ENCODE assay signal across 4 worm cellular contexts in genomic region chrV:6278117-6279081, ce11.
TF ChIP-seq lines count a peak whose summit lies in the region.

TSS of gene fil-2 (plus strand) at chrV:6279031.

TF ChIP-seq in whole organism, L1 larva, 84 proteins besides CTCF, POLR2A, EP300 and RAD21 (continued from another document and continues in another):
- TF ChIP-seq zip-4 (GFP tag; optimal IDR thresholded peaks at IDR 0.05; lab: Kevin White, UChicago) (no peak), ceh-82 (tag; optimal IDR thresholded peaks at IDR 0.05; lab: Kevin White, UChicago) (no peak), pqm-1 (tag; optimal IDR thresholded peaks at IDR 0.05; lab: Kevin White, UChicago) (no peak), C04F5.9 (tag; optimal IDR thresholded peaks at IDR 0.05; lab: Kevin White, UChicago) (no peak), lir-3 (tag; optimal IDR thresholded peaks at IDR 0.05; lab: Kevin White, UChicago; ENCODE audit: poor library complexity) (no peak), fkh-8 (tag; optimal IDR thresholded peaks at IDR 0.05; lab: Kevin White, UChicago) (no peak), C16A3.4 (tag; optimal IDR thresholded peaks at IDR 0.05; lab: Kevin White, UChicago) (no peak), blmp-1 (tag; optimal IDR thresholded peaks at IDR 0.05; lab: Kevin White, UChicago) (no peak), ceh-90 (tag; optimal IDR thresholded peaks at IDR 0.05; lab: Kevin White, UChicago) (no peak), ama-1 (optimal IDR thresholded peaks at IDR 0.05; lab: Kevin White, UChicago) (peak; percentile 84), nhr-28 (tag; optimal IDR thresholded peaks at IDR 0.05; lab: Kevin White, UChicago) (no peak), F16B12.6 (tag; optimal IDR thresholded peaks at IDR 0.05; lab: Kevin White, UChicago) (no peak), fkh-4 (tag; optimal IDR thresholded peaks at IDR 0.05; lab: Kevin White, UChicago; ENCODE audit: borderline replicate concordance) (no peak), lin-15B (tag; optimal IDR thresholded peaks at IDR 0.05; lab: Kevin White, UChicago) (no peak), nhr-12 (tag; optimal IDR thresholded peaks at IDR 0.05; lab: Kevin White, UChicago) (no peak), fos-1 (tag; optimal IDR thresholded peaks at IDR 0.05; lab: Kevin White, UChicago) (no peak), lin-39 (tag; optimal IDR thresholded peaks at IDR 0.05; lab: Kevin White, UChicago) (no peak), ztf-11 (tag; optimal IDR thresholded peaks at IDR 0.05; lab: Kevin White, UChicago) (no peak), hpl-2 (GFP tag; optimal IDR thresholded peaks at IDR 0.05; lab: Kevin White, UChicago) (no peak), fkh-10 (GFP tag; optimal IDR thresholded peaks at IDR 0.05; lab: Kevin White, UChicago) (no peak), pag-3 (tag; optimal IDR thresholded peaks at IDR 0.05; lab: Kevin White, UChicago; ENCODE audit: borderline replicate concordance, insufficient read depth) (no peak), nhr-19 (GFP tag; conservative IDR thresholded peaks at IDR 0.05; lab: Robert Waterston, UW) (0 out of 2 replicates have a peak, but pooled peaks have one; percentile 8), nhr-237 (tag; optimal IDR thresholded peaks at IDR 0.05; lab: Kevin White, UChicago) (no peak), irx-1 (tag; optimal IDR thresholded peaks at IDR 0.05; lab: Kevin White, UChicago) (no peak), unc-98 (GFP tag; IDR thresholded peaks at IDR 0.05; lab: Robert Waterston, UW) (no peak), nhr-77 (tag; optimal IDR thresholded peaks at IDR 0.05; lab: Kevin White, UChicago) (no peak), Y116A8C.19 (tag; optimal IDR thresholded peaks at IDR 0.05; lab: Kevin White, UChicago; ENCODE audit: borderline replicate concordance) (no peak), C34B4.2 (tag; optimal IDR thresholded peaks at IDR 0.05; lab: Kevin White, UChicago) (no peak), nhr-85 (tag; lab: Kevin White, UChicago) (peak; percentile 40), nhr-71 (tag; optimal IDR thresholded peaks at IDR 0.05; lab: Kevin White, UChicago) (peak; percentile 27), nhr-90 (tag; optimal IDR thresholded peaks at IDR 0.05; lab: Kevin White, UChicago; ENCODE audit: poor library complexity) (peak; percentile 66), hlh-17 (GFP tag; optimal IDR thresholded peaks at IDR 0.05; lab: Kevin White, UChicago; ENCODE audit: borderline replicate concordance) (no peak), egl-27 (tag; optimal IDR thresholded peaks at IDR 0.05; lab: Kevin White, UChicago) (no peak)

TF ChIP-seq in whole organism, L3 larva, 47 proteins besides CTCF, POLR2A, EP300 and RAD21 (continued from another document):
- TF ChIP-seq hmg-11 (tag; optimal IDR thresholded peaks at IDR 0.05; lab: Kevin White, UChicago): no peak
- TF ChIP-seq skn-1 (tag; optimal IDR thresholded peaks at IDR 0.05; lab: Kevin White, UChicago): no peak
- no peak for TF ChIP-seq snpc-4 (tag; optimal IDR thresholded peaks at IDR 0.05; lab: Kevin White, UChicago)
- TF ChIP-seq R02D3.7 (tag; optimal IDR thresholded peaks at IDR 0.05; lab: Kevin White, UChicago): no peak
- TF ChIP-seq fkh-10 (GFP tag; optimal IDR thresholded peaks at IDR 0.05; lab: Kevin White, UChicago): no peak
- no peak for TF ChIP-seq elt-1 (tag; optimal IDR thresholded peaks at IDR 0.05; lab: Kevin White, UChicago)
- no peak for TF ChIP-seq nfya-1 (tag; optimal IDR thresholded peaks at IDR 0.05; lab: Kevin White, UChicago; ENCODE audit: insufficient read depth)
- TF ChIP-seq ceh-9 (tag; optimal IDR thresholded peaks at IDR 0.05; lab: Kevin White, UChicago): no peak
- TF ChIP-seq ZK546.5 (tag; optimal IDR thresholded peaks at IDR 0.05; lab: Kevin White, UChicago): no peak
- TF ChIP-seq nhr-76 (tag; optimal IDR thresholded peaks at IDR 0.05; lab: Kevin White, UChicago): no peak
- no peak for TF ChIP-seq aly-2 (tag; optimal IDR thresholded peaks at IDR 0.05; lab: Kevin White, UChicago)
- no peak for TF ChIP-seq egl-27 (tag; optimal IDR thresholded peaks at IDR 0.05; lab: Kevin White, UChicago)
- TF ChIP-seq pqm-1 (tag; optimal IDR thresholded peaks at IDR 0.05; lab: Kevin White, UChicago): peak; percentile 6
- TF ChIP-seq nhr-77 (tag; optimal IDR thresholded peaks at IDR 0.05; lab: Kevin White, UChicago): no peak
- TF ChIP-seq mdl-1 (tag; optimal IDR thresholded peaks at IDR 0.05; lab: Kevin White, UChicago): no peak
- no peak for TF ChIP-seq nhr-237 (tag; optimal IDR thresholded peaks at IDR 0.05; lab: Kevin White, UChicago)

TF ChIP-seq in whole organism, L4 larva, 104 proteins besides CTCF, POLR2A, EP300 and RAD21 (continued from another document and continues in another):
- TF ChIP-seq attf-4 (tag; optimal IDR thresholded peaks at IDR 0.05; lab: Kevin White, UChicago) (no peak), daf-19 (GFP tag; conservative IDR thresholded peaks at IDR 0.05; lab: Robert Waterston, UW) (no peak), ceh-82 (tag; optimal IDR thresholded peaks at IDR 0.05; lab: Kevin White, UChicago) (no peak), sdz-12 (GFP tag; optimal IDR thresholded peaks at IDR 0.05; lab: Kevin White, UChicago) (peak; percentile 46), daf-8 (GFP tag; IDR thresholded peaks at IDR 0.05; lab: Robert Waterston, UW) (no peak), lsy-2 (tag; optimal IDR thresholded peaks at IDR 0.05; lab: Kevin White, UChicago) (peak in 1 of 2 experiments; percentile 10), nhr-6 (tag; optimal IDR thresholded peaks at IDR 0.05; lab: Kevin White, UChicago) (peak; percentile 59), lir-3 (tag; optimal IDR thresholded peaks at IDR 0.05; lab: Kevin White, UChicago) (no peak), mdt-29 (GFP tag; IDR thresholded peaks at IDR 0.05; lab: Robert Waterston, UW) (no peak), gei-8 (GFP tag; optimal IDR thresholded peaks at IDR 0.05; lab: Kevin White, UChicago) (peak; percentile 5), ama-1 (optimal IDR thresholded peaks at IDR 0.05; lab: Kevin White, UChicago) (peak; percentile 24), nhr-77 (tag; optimal IDR thresholded peaks at IDR 0.05; lab: Kevin White, UChicago) (peak; percentile 93), spr-3 (GFP tag; optimal IDR thresholded peaks at IDR 0.05; lab: Kevin White, UChicago) (no peak), duxl-1 (tag; optimal IDR thresholded peaks at IDR 0.05; lab: Kevin White, UChicago; ENCODE audit: poor library complexity) (peak; percentile 54), saeg-2 (GFP tag; IDR thresholded peaks at IDR 0.05; lab: Robert Waterston, UW) (no peak), nhr-42 (GFP tag; IDR thresholded peaks at IDR 0.05; lab: Robert Waterston, UW) (peak; percentile 73; the same call in 1 of the 2 replicates), dpl-1 (GFP tag; optimal IDR thresholded peaks at IDR 0.05; lab: Kevin White, UChicago) (no peak), F37D6.2 (tag; optimal IDR thresholded peaks at IDR 0.05; lab: Kevin White, UChicago) (no peak), zag-1 (tag; optimal IDR thresholded peaks at IDR 0.05; lab: Kevin White, UChicago) (no peak), spr-1 (tag; optimal IDR thresholded peaks at IDR 0.05; lab: Kevin White, UChicago) (no peak), ceh-28 (tag; optimal IDR thresholded peaks at IDR 0.05; lab: Kevin White, UChicago) (no peak), mdl-1 (tag; optimal IDR thresholded peaks at IDR 0.05; lab: Kevin White, UChicago) (no peak), Y105C5A.15 (GFP tag; IDR thresholded peaks at IDR 0.05; lab: Robert Waterston, UW) (no peak), lin-38 (GFP tag; IDR thresholded peaks at IDR 0.05; lab: Robert Waterston, UW) (no peak), nhr-11 (tag; optimal IDR thresholded peaks at IDR 0.05; lab: Kevin White, UChicago) (peak; percentile 25), unc-62 (GFP tag; optimal IDR thresholded peaks at IDR 0.05 in 1 of 2; lab: Kevin White, UChicago) (peak; percentile 50 to 58), unc-62 (tag; optimal IDR thresholded peaks at IDR 0.05; lab: Kevin White, UChicago) (no peak), dmd-9 (GFP tag; IDR thresholded peaks at IDR 0.05; lab: Robert Waterston, UW) (no peak), mep-1 (tag; optimal IDR thresholded peaks at IDR 0.05; lab: Kevin White, UChicago) (peak; percentile 59), lin-39 (tag; optimal IDR thresholded peaks at IDR 0.05; lab: Kevin White, UChicago) (no peak), Y75B8A.6 (GFP tag; IDR thresholded peaks at IDR 0.05; lab: Robert Waterston, UW) (peak; percentile 67; the same call in 1 of the 2 replicates), pha-4 (GFP tag; IDR thresholded peaks at IDR 0.05; lab: Robert Waterston, UW) (no peak; the same call in 1 of the 2 replicates), pha-4 (tag; optimal IDR thresholded peaks at IDR 0.05; lab: Kevin White, UChicago) (no peak), vab-7 (GFP tag; IDR thresholded peaks at IDR 0.05; lab: Robert Waterston, UW) (no peak), zfp-2 (tag; optimal IDR thresholded peaks at IDR 0.05; lab: Kevin White, UChicago) (no peak), nhr-10 (tag; optimal IDR thresholded peaks at IDR 0.05; lab: Kevin White, UChicago) (no peak), F44E2.7 (GFP tag; IDR thresholded peaks at IDR 0.05; lab: Robert Waterston, UW) (no peak), skn-1 (tag; optimal IDR thresholded peaks at IDR 0.05; lab: Kevin White, UChicago) (no peak), R02D3.7 (tag; optimal IDR thresholded peaks at IDR 0.05; lab: Kevin White, UChicago) (no peak), nhr-111 (GFP tag; optimal IDR thresholded peaks at IDR 0.05; lab: Kevin White, UChicago) (no peak), cey-2 (tag; optimal IDR thresholded peaks at IDR 0.05; lab: Kevin White, UChicago; ENCODE audit: borderline replicate concordance, insufficient read depth) (no peak), lin-1 (GFP tag; IDR thresholded peaks at IDR 0.05; lab: Robert Waterston, UW) (no peak), ceh-32 (tag; optimal IDR thresholded peaks at IDR 0.05; lab: Kevin White, UChicago; ENCODE audit: poor library complexity) (no peak), rbr-2 (tag; optimal IDR thresholded peaks at IDR 0.05; lab: Kevin White, UChicago) (no peak), madf-5 (GFP tag; IDR thresholded peaks at IDR 0.05; lab: Robert Waterston, UW) (no peak; a peak in 1 of 4 replicates), pqm-1 (tag; optimal IDR thresholded peaks at IDR 0.05; lab: Kevin White, UChicago) (peak; percentile 14)

TF ChIP-seq in whole organism, young adult, 124 proteins besides CTCF, POLR2A, EP300 and RAD21 (continued from another document):
- TF ChIP-seq dpl-1 (GFP tag; optimal IDR thresholded peaks at IDR 0.05; lab: Kevin White, UChicago) (no peak), die-1 (tag; optimal IDR thresholded peaks at IDR 0.05; lab: Kevin White, UChicago) (no peak), him-1 (tag; optimal IDR thresholded peaks at IDR 0.05; lab: Kevin White, UChicago) (no peak), egl-18 (GFP tag; IDR thresholded peaks at IDR 0.05; lab: Robert Waterston, UW) (no peak), ZK185.1 (tag; optimal IDR thresholded peaks at IDR 0.05; lab: Kevin White, UChicago; ENCODE audit: poor library complexity, severe bottlenecking) (peak; percentile 65), tbp1 (GFP tag; optimal IDR thresholded peaks at IDR 0.05; lab: Kevin White, UChicago) (peak; percentile 54), hmg-20 (GFP tag; IDR thresholded peaks at IDR 0.05; lab: Robert Waterston, UW) (0 out of 2 replicates have a peak, but pooled peaks have one; percentile 19), ztf-3 (GFP tag; optimal IDR thresholded peaks at IDR 0.05; lab: Kevin White, UChicago) (peak; percentile 74), madf-3 (GFP tag; IDR thresholded peaks at IDR 0.05; lab: Robert Waterston, UW) (peak; percentile 56; the same call in 1 of the 2 replicates), repo-1 (tag; optimal IDR thresholded peaks at IDR 0.05; lab: Kevin White, UChicago) (peak; percentile 94), mel-28 (tag; optimal IDR thresholded peaks at IDR 0.05; lab: Kevin White, UChicago; ENCODE audit: borderline replicate concordance) (no peak), F23B12.7 (tag; optimal IDR thresholded peaks at IDR 0.05; lab: Kevin White, UChicago; ENCODE audit: insufficient read depth) (no peak), ztf-26 (tag; optimal IDR thresholded peaks at IDR 0.05; lab: Kevin White, UChicago) (peak; percentile 23), F57C9.4 (tag; optimal IDR thresholded peaks at IDR 0.05; lab: Kevin White, UChicago) (peak; percentile 38), sea-2 (GFP tag; IDR thresholded peaks at IDR 0.05; lab: Robert Waterston, UW) (peak; percentile 37; the same call in 1 of the 2 replicates), snpc-1.3 (tag; optimal IDR thresholded peaks at IDR 0.05; lab: Kevin White, UChicago; ENCODE audit: insufficient read depth) (peak; percentile 8), tlf-1 (GFP tag; optimal IDR thresholded peaks at IDR 0.05; lab: Kevin White, UChicago) (peak; percentile 81), atf-7 (tag; optimal IDR thresholded peaks at IDR 0.05; lab: Kevin White, UChicago) (peak; percentile 80), madf-6 (GFP tag; IDR thresholded peaks at IDR 0.05; lab: Robert Waterston, UW) (peak; percentile 37; the same call in 1 of the 2 replicates), athp-1 (tag; optimal IDR thresholded peaks at IDR 0.05; lab: Kevin White, UChicago) (no peak), F33H1.4 (GFP tag; IDR thresholded peaks at IDR 0.05; lab: Robert Waterston, UW) (no peak), dpff-1 (tag; optimal IDR thresholded peaks at IDR 0.05; lab: Kevin White, UChicago) (peak; percentile 57), ekl-4 (GFP tag; IDR thresholded peaks at IDR 0.05; lab: Robert Waterston, UW) (0 out of 2 replicates have a peak, but pooled peaks have one; percentile 65), egl-44 (GFP tag; IDR thresholded peaks at IDR 0.05; lab: Robert Waterston, UW) (peak; percentile 62; the same call in 1 of the 2 replicates), ceh-91 (GFP tag; IDR thresholded peaks at IDR 0.05; lab: Robert Waterston, UW) (no peak), let-526 (GFP tag; IDR thresholded peaks at IDR 0.05; lab: Robert Waterston, UW) (0 out of 2 replicates have a peak, but pooled peaks have one; percentile 25), lin-54 (GFP tag; optimal IDR thresholded peaks at IDR 0.05; lab: Kevin White, UChicago) (peak; percentile 11), rcor-1 (GFP tag; IDR thresholded peaks at IDR 0.05; lab: Robert Waterston, UW) (peak; percentile 34; the same call in 1 of the 2 replicates), gei-17 (GFP tag; optimal IDR thresholded peaks at IDR 0.05; lab: Kevin White, UChicago) (peak; percentile 63), T26A5.8 (tag; optimal IDR thresholded peaks at IDR 0.05; lab: Kevin White, UChicago) (peak; percentile 17), Y53F4B.3 (GFP tag; IDR thresholded peaks at IDR 0.05; lab: Robert Waterston, UW) (no peak), rpc-1 (optimal IDR thresholded peaks at IDR 0.05; lab: Kevin White, UChicago) (no peak), rpc-1 (tag; optimal IDR thresholded peaks at IDR 0.05; lab: Kevin White, UChicago) (no peak), nhr-179 (tag; optimal IDR thresholded peaks at IDR 0.05; lab: Kevin White, UChicago) (no peak), Y95B8A.8 (GFP tag; IDR thresholded peaks at IDR 0.05; lab: Robert Waterston, UW) (no peak; the same call in 1 of the 2 replicates), nhr-120 (GFP tag; IDR thresholded peaks at IDR 0.05; lab: Robert Waterston, UW) (no peak), fkh-3 (tag; optimal IDR thresholded peaks at IDR 0.05; lab: Kevin White, UChicago) (peak; percentile 29), nhr-80 (tag; optimal IDR thresholded peaks at IDR 0.05; lab: Kevin White, UChicago) (peak; percentile 83), dox-1 (GFP tag; IDR thresholded peaks at IDR 0.05; lab: Robert Waterston, UW) (no peak), Y56A3A.18 (GFP tag; IDR thresholded peaks at IDR 0.05; lab: Robert Waterston, UW) (peak; percentile 95), bed-1 (GFP tag; IDR thresholded peaks at IDR 0.05; lab: Robert Waterston, UW) (no peak), F55B11.4 (tag; optimal IDR thresholded peaks at IDR 0.05; lab: Kevin White, UChicago; ENCODE audit: borderline replicate concordance, insufficient read depth) (no peak), T07F8.4 (tag; optimal IDR thresholded peaks at IDR 0.05; lab: Kevin White, UChicago) (no peak), mes-4 (tag; optimal IDR thresholded peaks at IDR 0.05; lab: Kevin White, UChicago) (no peak), lir-1 (GFP tag; conservative IDR thresholded peaks at IDR 0.05; lab: Robert Waterston, UW) (no peak), let-607 (tag; optimal IDR thresholded peaks at IDR 0.05; lab: Kevin White, UChicago) (peak in 1 of 2 experiments; percentile 4)
TF ChIP-seq in whole organism, young adult: peak in this region for 38.
